Worm (Caenorhabditis elegans): ENCODE data around the gene mog-2.

mog-2 gene

DNA sequence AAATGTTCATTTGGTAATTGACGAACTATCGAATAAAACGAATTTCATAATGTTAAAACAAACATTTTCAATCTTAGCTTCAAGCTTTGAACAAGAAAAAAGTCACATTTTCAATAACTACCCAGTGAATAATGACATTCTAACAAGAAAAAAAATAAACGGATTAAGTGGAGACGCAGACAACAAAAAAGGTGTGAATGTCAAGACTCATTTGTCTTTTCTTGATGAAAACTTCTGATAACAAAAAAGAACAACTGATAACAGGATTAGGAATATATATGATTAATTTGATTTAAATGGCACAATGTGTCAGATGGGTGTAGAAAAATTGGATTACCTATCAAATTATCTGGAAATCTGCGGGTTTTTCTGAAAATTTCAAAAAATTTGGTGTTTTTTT, 35.6 kb upstream of the mog-2 start (continued):
- TF ChIP-seq ceh-82 (tag; optimal IDR thresholded peaks at IDR 0.05) (no peak), unc-98 (GFP tag; IDR thresholded peaks at IDR 0.05) (no peak), zag-1 (tag; optimal IDR thresholded peaks at IDR 0.05) (no peak), C34B4.2 (tag; optimal IDR thresholded peaks at IDR 0.05) (no peak), ceh-8 (GFP tag; optimal IDR thresholded peaks at IDR 0.05) (no peak), hlh-4 (tag; optimal IDR thresholded peaks at IDR 0.05) (no peak), hpl-2 (GFP tag; optimal IDR thresholded peaks at IDR 0.05) (no peak), pax-3 (tag; optimal IDR thresholded peaks at IDR 0.05) (peak; percentile 29), zip-4 (GFP tag; optimal IDR thresholded peaks at IDR 0.05) (no peak), pqm-1 (tag; optimal IDR thresholded peaks at IDR 0.05) (no peak), vab-15 (tag; optimal IDR thresholded peaks at IDR 0.05) (no peak), nhr-77 (tag; optimal IDR thresholded peaks at IDR 0.05) (no peak), sup-37 (GFP tag; optimal IDR thresholded peaks at IDR 0.05) (no peak), nhr-237 (tag; optimal IDR thresholded peaks at IDR 0.05) (no peak), nhr-85 (tag) (peak; percentile 66), mab-9 (GFP tag; IDR thresholded peaks at IDR 0.05) (no peak)

DNA sequence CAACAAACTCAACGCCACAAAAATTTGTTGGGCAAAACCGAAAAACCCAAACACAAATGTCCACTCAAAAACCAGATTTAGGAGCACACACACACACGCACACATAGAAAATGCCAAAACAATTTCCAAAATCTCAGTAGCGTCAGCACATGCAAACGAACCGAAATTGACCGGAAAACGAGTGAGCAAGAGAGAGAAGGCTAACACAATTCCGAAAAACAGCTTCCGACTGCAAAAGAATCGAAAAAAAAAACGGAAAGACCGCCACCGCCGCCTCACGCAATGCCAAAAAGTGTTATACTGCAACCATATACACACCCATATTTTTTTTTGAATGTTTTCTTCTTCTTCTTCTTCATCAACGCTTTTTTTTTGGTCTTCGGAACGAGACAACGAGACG, 32.4 kb upstream of the mog-2 start:
- TF ChIP-seq nhr-12 (tag; optimal IDR thresholded peaks at IDR 0.05) (no peak), Y116A8C.19 (tag; optimal IDR thresholded peaks at IDR 0.05; ENCODE audit: borderline replicate concordance) (no peak), ceh-63 (GFP tag; optimal IDR thresholded peaks at IDR 0.05) (no peak), unc-30 (tag; optimal IDR thresholded peaks at IDR 0.05) (no peak), tbx-2 (tag; optimal IDR thresholded peaks at IDR 0.05) (no peak), unc-98 (GFP tag; IDR thresholded peaks at IDR 0.05) (no peak), grh-1 (GFP tag; IDR thresholded peaks at IDR 0.05) (no peak), lin-14 (GFP tag; optimal IDR thresholded peaks at IDR 0.05) (peak; percentile 68), lir-3 (tag; optimal IDR thresholded peaks at IDR 0.05; ENCODE audit: poor library complexity) (no peak), rnt-1 (tag; optimal IDR thresholded peaks at IDR 0.05) (no peak), elt-3 (tag; optimal IDR thresholded peaks at IDR 0.05) (no peak), aly-2 (tag; optimal IDR thresholded peaks at IDR 0.05) (no peak), efl-1 (optimal IDR thresholded peaks at IDR 0.05) (no peak), efl-1 (GFP tag; optimal IDR thresholded peaks at IDR 0.05 in 1 of 2) (no peak), hlh-4 (tag; optimal IDR thresholded peaks at IDR 0.05) (no peak), jun-1 (tag; optimal IDR thresholded peaks at IDR 0.05) (no peak), fos-1 (tag; optimal IDR thresholded peaks at IDR 0.05) (no peak), ces-1 (GFP tag; optimal IDR thresholded peaks at IDR 0.05) (peak; percentile 16), fkh-10 (GFP tag; optimal IDR thresholded peaks at IDR 0.05) (peak; percentile 65), fkh-4 (tag; optimal IDR thresholded peaks at IDR 0.05; ENCODE audit: borderline replicate concordance) (no peak), xbp-1 (tag; optimal IDR thresholded peaks at IDR 0.05) (no peak), swsn-7 (tag; optimal IDR thresholded peaks at IDR 0.05) (no peak), skn-1 (tag; optimal IDR thresholded peaks at IDR 0.05) (no peak)

DNA sequence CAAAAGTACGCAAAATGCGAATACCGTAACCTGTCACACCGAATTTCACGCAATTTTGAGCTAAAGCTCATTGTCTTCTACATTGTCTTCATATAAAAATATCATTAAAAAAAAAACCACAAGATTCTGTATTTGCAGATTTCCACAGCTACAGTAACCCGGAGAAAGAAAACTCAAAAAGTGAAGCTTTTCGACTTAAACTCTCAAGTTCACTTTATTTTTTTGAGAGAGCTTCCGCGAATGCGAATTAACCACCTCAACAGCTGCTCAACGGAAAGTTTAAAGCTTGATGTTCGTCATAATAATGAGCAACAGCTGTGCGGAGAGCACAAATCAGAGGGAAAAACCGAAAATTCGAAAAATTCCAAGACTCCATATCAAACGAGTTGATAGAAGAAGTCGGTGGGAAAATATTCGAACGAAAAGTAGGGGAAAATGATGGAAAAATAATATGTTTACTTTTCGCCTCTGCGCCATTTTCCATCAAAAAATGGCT, 31.1 kb upstream of the mog-2 start:
- no peak for TF ChIP-seq alr-1 (tag; optimal IDR thresholded peaks at IDR 0.05; ENCODE audit: borderline replicate concordance)
- no peak for TF ChIP-seq ztf-11 (tag; optimal IDR thresholded peaks at IDR 0.05)
- TF ChIP-seq fkh-8 (tag; optimal IDR thresholded peaks at IDR 0.05): no peak
- no peak for TF ChIP-seq F16B12.6 (tag; optimal IDR thresholded peaks at IDR 0.05)
- TF ChIP-seq lin-14 (GFP tag; optimal IDR thresholded peaks at IDR 0.05): peak; percentile 18
- no peak for TF ChIP-seq aly-2 (tag; optimal IDR thresholded peaks at IDR 0.05)
- TF ChIP-seq ztf-4 (tag; optimal IDR thresholded peaks at IDR 0.05): no peak
- TF ChIP-seq unc-62 (GFP tag; optimal IDR thresholded peaks at IDR 0.05): no peak
- no peak for TF ChIP-seq hpl-2 (GFP tag; optimal IDR thresholded peaks at IDR 0.05)
- no peak for TF ChIP-seq nhr-77 (tag; optimal IDR thresholded peaks at IDR 0.05)
- TF ChIP-seq ets-5 (GFP tag; IDR thresholded peaks at IDR 0.05): no peak
- TF ChIP-seq efl-1 (optimal IDR thresholded peaks at IDR 0.05): no peak
- peak in 1 of 2 experiments; percentile 77 for TF ChIP-seq efl-1 (GFP tag; optimal IDR thresholded peaks at IDR 0.05 in 1 of 2)
- TF ChIP-seq ces-1 (GFP tag; optimal IDR thresholded peaks at IDR 0.05): no peak
- no peak for TF ChIP-seq pax-3 (tag; optimal IDR thresholded peaks at IDR 0.05)
- no peak for TF ChIP-seq zag-1 (tag; optimal IDR thresholded peaks at IDR 0.05)
- peak in 1 of 2 experiments; percentile 0 for TF ChIP-seq lsy-2 (tag; optimal IDR thresholded peaks at IDR 0.05)
- no peak for TF ChIP-seq ceh-63 (GFP tag; optimal IDR thresholded peaks at IDR 0.05)
- no peak for TF ChIP-seq lin-13 (GFP tag; optimal IDR thresholded peaks at IDR 0.05)
